Worm (Caenorhabditis elegans) whole organism, midembryonic: ENCODE measurements around the gene ZK938.10.

Experiments
- cog-1 ChIP-seq: sonication (generic microtip); optimal IDR thresholded peaks from 2 replicates; lab custom pipeline; 2016; ENCODE audit warnings: missing genetic modification characterization, missing compliant biosample characterization
- klf-2 ChIP-seq: fragments of 200-800 bp; sonication (Bioruptor generic); conservative IDR thresholded peaks from 2 replicates; pipeline ENCODE4 v1.3.6; 2022; ENCODE audit warnings: missing genetic modification reagents, missing genetic modification characterization, missing compliant biosample characterization
- med-1 ChIP-seq: sonication (generic microtip); optimal IDR thresholded peaks from 2 replicates; lab custom pipeline; 2017; ENCODE audit warnings: missing genetic modification characterization, mild to moderate bottlenecking, missing compliant biosample characterization, antibody characterized with exemption, missing genetic modification reagents; ENCODE audit not compliant: insufficient read depth
- ref-1 ChIP-seq: fragments of 200-800 bp; sonication (Bioruptor generic); conservative IDR thresholded peaks from 2 replicates; pipeline ENCODE4 v1.3.6; 2022; ENCODE audit warnings: missing genetic modification reagents, missing genetic modification characterization, missing compliant biosample characterization
- ztf-23 ChIP-seq: fragments of 200-800 bp; sonication (Bioruptor generic); IDR thresholded peaks from 2 replicates; pipeline ENCODE4 v1.3.6; 2022; ENCODE audit warnings: missing genetic modification reagents, missing genetic modification characterization, missing compliant biosample characterization

DNA sequence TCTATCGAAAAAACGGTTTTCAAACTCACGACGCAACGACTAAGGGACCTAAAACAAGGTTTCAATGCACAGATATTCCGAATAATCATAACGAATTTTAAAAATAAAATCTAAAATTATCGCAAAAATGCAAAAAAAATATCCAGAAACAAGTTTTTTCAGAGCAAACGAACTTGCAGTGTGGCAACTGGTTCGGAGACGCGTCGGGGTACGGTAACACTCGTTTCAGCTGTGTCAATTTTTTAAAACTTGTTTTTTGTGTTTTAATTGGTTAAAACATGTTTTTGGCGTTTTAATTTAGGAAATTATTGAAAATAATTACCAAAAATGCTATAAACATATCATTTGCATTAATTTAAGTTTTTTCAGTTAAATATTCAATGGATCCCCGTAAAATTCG is 41.6 kb upstream of the ZK938.10 start, which contains the start of gene C08H9.16:
- TF ChIP-seq ztf-23 (no peak), cog-1 (tag; lab: Kevin White, UChicago) (no peak), med-1 (GFP tag; lab: Kevin White, UChicago) (no peak), ref-1 (GFP tag; lab: Robert Waterston, UW) (no peak), klf-2 (no peak)
